Worm (Caenorhabditis elegans): ENCODE measurements around the gene fbxb-34.
A peak's percentile ranks its signal among the peaks of the same experiment; 100 is the strongest.

Gene fbxb-34

ce11 chrII:587533-587932 lies at the start of gene fbxb-34:
Gene fbxb-34 (plus strand): TSS chrII:587833.
- TF ChIP-seq F13H6.1 (tag; optimal IDR thresholded peaks at IDR 0.05): no peak
- TF ChIP-seq ama-1 (optimal IDR thresholded peaks at IDR 0.05): no peak
- no peak for TF ChIP-seq nhr-129 (tag; optimal IDR thresholded peaks at IDR 0.05)
- no peak for TF ChIP-seq nhr-23 (tag; optimal IDR thresholded peaks at IDR 0.05)
- TF ChIP-seq mbf-1 (tag; optimal IDR thresholded peaks at IDR 0.05): no peak
- no peak for TF ChIP-seq lsy-2 (tag; optimal IDR thresholded peaks at IDR 0.05)
- TF ChIP-seq ZK546.5 (tag; optimal IDR thresholded peaks at IDR 0.05): no peak
- TF ChIP-seq mab-5 (tag; optimal IDR thresholded peaks at IDR 0.05): no peak
- TF ChIP-seq alr-1 (tag; optimal IDR thresholded peaks at IDR 0.05): no peak
- no peak for TF ChIP-seq ztf-11 (tag; optimal IDR thresholded peaks at IDR 0.05)
- TF ChIP-seq ceh-82 (tag; optimal IDR thresholded peaks at IDR 0.05): no peak
- no peak for TF ChIP-seq nhr-21 (tag; optimal IDR thresholded peaks at IDR 0.05)
- TF ChIP-seq nhr-25 (tag; optimal IDR thresholded peaks at IDR 0.05): no peak
- TF ChIP-seq ztf-4 (tag; optimal IDR thresholded peaks at IDR 0.05): no peak
- no peak for TF ChIP-seq elt-1 (tag; optimal IDR thresholded peaks at IDR 0.05)
- no peak for TF ChIP-seq peb-1 (tag; optimal IDR thresholded peaks at IDR 0.05)
- no peak for TF ChIP-seq blmp-1 (tag; optimal IDR thresholded peaks at IDR 0.05; ENCODE audit: insufficient read depth)
- TF ChIP-seq nhr-6 (tag; optimal IDR thresholded peaks at IDR 0.05): no peak
- no peak for TF ChIP-seq mdl-1 (tag; optimal IDR thresholded peaks at IDR 0.05)

DNA sequence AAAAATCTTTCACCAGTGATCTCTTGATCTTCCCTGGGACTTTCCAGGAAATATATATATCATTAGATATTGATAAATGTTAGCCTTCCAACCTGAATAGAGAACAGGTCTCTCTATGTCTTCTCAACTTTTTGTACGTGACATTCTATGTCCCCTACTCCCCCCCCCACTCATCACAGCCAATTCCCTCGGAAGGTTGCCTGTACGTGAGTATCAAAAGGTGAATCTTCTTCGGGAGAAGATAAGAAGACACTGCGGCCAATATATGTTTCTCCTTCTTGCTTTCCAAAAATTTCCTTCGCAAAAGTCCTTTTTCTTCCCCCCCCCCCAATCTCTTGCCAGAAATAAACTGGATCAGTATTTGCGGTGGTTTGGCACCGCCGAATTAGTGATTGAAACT lies 45.2 kb upstream of the fbxb-34 start:
- TF ChIP-seq sma-3 (GFP tag; optimal IDR thresholded peaks at IDR 0.05) (no peak), nhr-21 (tag; optimal IDR thresholded peaks at IDR 0.05) (peak; percentile 51)

DNA sequence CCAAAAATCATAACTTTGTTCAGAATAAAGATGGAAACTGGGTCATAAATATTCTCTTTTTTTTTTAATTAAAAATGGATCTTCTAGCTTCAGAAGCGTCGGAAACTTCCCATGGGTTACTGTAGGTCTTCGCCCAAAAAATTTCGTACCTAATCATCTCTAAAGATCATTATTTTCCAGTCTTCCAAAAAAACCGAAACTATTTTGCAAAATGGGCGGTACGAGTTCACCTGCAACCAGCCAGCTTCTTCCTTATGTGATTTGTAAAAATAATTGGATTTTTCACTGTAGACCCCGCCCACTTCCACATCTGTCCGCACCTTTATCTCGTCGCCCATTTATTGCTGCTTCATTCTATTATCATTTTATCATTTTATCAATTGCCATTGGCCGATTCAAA lies 41.2 kb upstream of the fbxb-34 start, which contains the start of gene mlt-10:
Gene mlt-10, plus strand, starts transcription at position 301 of the 400 bp plus-strand sequence.
- no peak for TF ChIP-seq unc-55 (GFP tag; optimal IDR thresholded peaks at IDR 0.05)
- TF ChIP-seq blmp-1 (tag; optimal IDR thresholded peaks at IDR 0.05; ENCODE audit: insufficient read depth): no peak
- no peak for TF ChIP-seq lin-11 (tag; optimal IDR thresholded peaks at IDR 0.05)
- TF ChIP-seq elt-1 (tag; optimal IDR thresholded peaks at IDR 0.05): no peak
- TF ChIP-seq zag-1 (tag; optimal IDR thresholded peaks at IDR 0.05): no peak
- TF ChIP-seq mab-5 (tag; optimal IDR thresholded peaks at IDR 0.05): no peak
- no peak for TF ChIP-seq snpc-4 (tag; optimal IDR thresholded peaks at IDR 0.05)
- TF ChIP-seq peb-1 (tag; optimal IDR thresholded peaks at IDR 0.05): no peak
- TF ChIP-seq ztf-11 (tag; optimal IDR thresholded peaks at IDR 0.05): no peak
- no peak for TF ChIP-seq alr-1 (tag; optimal IDR thresholded peaks at IDR 0.05)
- TF ChIP-seq nhr-6 (tag; optimal IDR thresholded peaks at IDR 0.05): no peak

- TF ChIP-seq unc-55 (GFP tag; optimal IDR thresholded peaks at IDR 0.05): peak; percentile 7
- no peak for TF ChIP-seq elt-1 (tag; optimal IDR thresholded peaks at IDR 0.05)
Observed at ce11 chrII:549501-549900, 38.1 kb upstream of the fbxb-34 start.

DNA sequence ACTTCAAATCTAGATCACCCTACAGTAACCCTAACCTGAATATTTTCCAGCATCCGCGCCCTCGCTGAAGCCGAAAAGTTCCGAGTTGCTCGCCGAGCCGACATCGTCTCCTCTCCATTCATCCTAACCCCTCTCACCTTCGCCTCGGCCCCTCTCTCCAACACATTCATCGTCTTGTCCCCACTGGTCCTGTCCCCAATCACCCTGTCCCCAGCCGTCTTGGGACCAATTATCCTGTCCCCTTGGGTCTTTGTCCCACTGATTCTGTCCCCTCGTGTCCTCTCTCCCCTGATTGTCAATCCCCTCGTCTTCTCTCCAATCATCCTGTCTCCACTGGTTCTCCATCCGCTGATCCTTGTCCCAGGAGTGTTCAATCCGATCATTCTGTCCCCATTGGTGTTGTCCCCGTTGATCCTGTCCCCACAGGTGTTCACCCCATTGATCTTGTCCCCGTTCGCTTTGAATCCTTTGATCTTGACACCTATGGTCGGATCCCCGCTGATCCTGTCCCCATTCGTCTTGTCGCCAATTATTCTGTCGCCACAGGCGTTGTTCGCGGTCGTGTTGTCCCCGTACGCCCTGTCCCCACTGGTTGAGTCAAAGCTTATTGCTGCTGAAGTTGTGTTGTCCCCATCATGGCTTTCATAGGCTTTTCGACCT lies 36.3 kb upstream of the fbxb-34 start, which contains the start of gene lips-7:
Gene lips-7, plus strand, starts transcription at position 610 of the 660 bp plus-strand sequence.
- TF ChIP-seq nhr-129 (tag; optimal IDR thresholded peaks at IDR 0.05) (no peak), ztf-4 (tag; optimal IDR thresholded peaks at IDR 0.05) (no peak), ceh-16 (tag; optimal IDR thresholded peaks at IDR 0.05) (no peak), sem-4 (tag; optimal IDR thresholded peaks at IDR 0.05) (no peak), mdl-1 (tag; optimal IDR thresholded peaks at IDR 0.05) (no peak), lin-11 (tag; optimal IDR thresholded peaks at IDR 0.05) (no peak), nhr-77 (tag; optimal IDR thresholded peaks at IDR 0.05) (no peak), nhr-21 (tag; optimal IDR thresholded peaks at IDR 0.05) (no peak), nhr-12 (tag; optimal IDR thresholded peaks at IDR 0.05) (no peak), elt-1 (tag; optimal IDR thresholded peaks at IDR 0.05) (no peak), ZK546.5 (tag; optimal IDR thresholded peaks at IDR 0.05) (no peak), mbf-1 (tag; optimal IDR thresholded peaks at IDR 0.05) (no peak), fos-1 (tag; optimal IDR thresholded peaks at IDR 0.05) (no peak), unc-62 (GFP tag; optimal IDR thresholded peaks at IDR 0.05) (no peak), alr-1 (tag; optimal IDR thresholded peaks at IDR 0.05) (no peak), nhr-6 (tag; optimal IDR thresholded peaks at IDR 0.05) (no peak)

DNA sequence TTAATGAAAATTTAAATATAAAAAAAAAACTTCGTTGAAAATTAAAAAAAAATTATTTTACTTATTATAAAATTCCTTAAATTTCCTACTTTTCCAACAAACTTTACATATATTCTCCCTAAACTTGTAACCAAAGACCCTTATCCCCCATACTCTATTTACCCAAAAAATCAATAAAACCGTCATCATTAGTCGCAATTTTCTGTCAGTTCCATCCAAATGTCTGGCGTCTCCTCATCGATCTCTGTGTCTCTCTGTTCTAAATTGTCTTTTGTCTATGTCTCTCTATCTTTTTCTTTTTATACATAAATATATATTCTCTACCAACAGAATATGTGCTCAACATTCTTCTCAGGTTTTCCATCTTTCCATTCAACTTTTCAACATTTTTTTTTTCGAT lies 32.3 kb upstream of the fbxb-34 start:
- peak; percentile 20 for TF ChIP-seq C34F6.9 (tag; optimal IDR thresholded peaks at IDR 0.05)
- TF ChIP-seq gmeb-1 (tag; optimal IDR thresholded peaks at IDR 0.05): no peak

Data from whole organism, L2 larva.